Fruit fly (Drosophila melanogaster): ENCODE data around the gene CG18549.
A peak's percentile ranks its signal among the peaks of the same experiment; 100 is the strongest.

Gene CG18549

DNA sequence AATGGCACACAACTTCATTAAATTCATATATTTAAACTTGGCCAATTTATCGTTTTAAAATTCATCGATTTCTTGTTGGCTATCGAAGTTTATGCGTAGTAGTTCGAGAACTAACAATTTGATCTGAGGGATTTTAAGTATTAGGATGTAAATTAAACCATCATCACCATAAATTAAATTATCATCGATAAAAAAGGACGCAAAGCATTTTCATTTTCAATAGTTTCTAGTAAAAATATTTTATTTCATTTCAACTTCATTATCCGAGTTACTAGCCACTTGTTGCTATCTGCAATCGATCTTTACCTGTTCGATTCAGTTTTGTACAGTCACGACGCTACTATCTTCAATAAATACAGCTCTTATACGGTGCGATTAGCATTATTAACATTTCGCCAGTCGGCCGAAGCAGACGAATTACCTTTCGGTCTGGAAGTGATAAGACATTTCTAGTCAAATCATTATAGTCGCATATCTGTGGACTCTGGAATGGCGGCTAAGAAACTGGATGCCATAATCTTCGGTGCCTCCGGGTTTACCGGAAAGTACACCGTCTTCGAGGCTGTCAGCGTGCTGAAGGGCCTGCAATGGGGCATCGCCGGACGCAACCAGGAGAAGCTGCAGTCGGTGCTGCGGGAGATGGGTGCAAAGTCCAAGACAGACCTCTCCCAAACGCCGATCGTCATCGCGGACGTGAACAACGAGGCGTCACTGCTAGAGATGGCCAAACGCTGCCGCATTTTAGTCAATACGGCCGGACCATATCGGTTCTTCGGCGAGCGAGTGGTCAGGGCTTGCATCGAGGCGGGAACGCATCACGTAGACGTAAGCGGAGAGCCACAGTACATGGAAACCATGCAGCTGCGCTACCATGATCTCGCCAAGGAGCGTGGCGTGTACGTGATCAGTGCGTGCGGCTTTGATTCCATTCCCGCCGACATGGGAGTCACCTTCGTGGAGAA is 42.6 kb upstream of the CG18549 start, which contains the start of gene CG5167 (continued):
- TF ChIP-seq trh (GFP tag; optimal IDR thresholded peaks at IDR 0.05), result no peak
- peak; percentile 18 for TF ChIP-seq pho (GFP tag; optimal IDR thresholded peaks at IDR 0.05)
- no peak for TF ChIP-seq Hr78 (GFP tag; optimal IDR thresholded peaks at IDR 0.05)
- TF ChIP-seq Hr39 (optimal IDR thresholded peaks at IDR 0.05), result no peak
- no peak for TF ChIP-seq CG10321 (GFP tag; IDR thresholded peaks at IDR 0.05)
- TF ChIP-seq sob (GFP tag; IDR thresholded peaks at IDR 0.05), result no peak
- TF ChIP-seq scrt (GFP tag; optimal IDR thresholded peaks at IDR 0.05), result peak; percentile 27
- TF ChIP-seq salm (tag; optimal IDR thresholded peaks at IDR 0.05), result no peak
- peak; percentile 7 for TF ChIP-seq gsb-n (tag; optimal IDR thresholded peaks at IDR 0.05)
- no peak for TF ChIP-seq CG9817 (tag; optimal IDR thresholded peaks at IDR 0.05)
- no peak for TF ChIP-seq Lhr (GFP tag; optimal IDR thresholded peaks at IDR 0.05)
- no peak for TF ChIP-seq CG10654 (GFP tag; optimal IDR thresholded peaks at IDR 0.05)
- TF ChIP-seq CG1024 (GFP tag; IDR thresholded peaks at IDR 0.05), result no peak
- TF ChIP-seq Optix (GFP tag; IDR thresholded peaks at IDR 0.05), result no peak
- no peak for TF ChIP-seq tll (GFP tag; optimal IDR thresholded peaks at IDR 0.05)
- TF ChIP-seq CG15696 (tag; optimal IDR thresholded peaks at IDR 0.05), result peak; percentile 39
- TF ChIP-seq CG8359 (GFP tag; optimal IDR thresholded peaks at IDR 0.05; ENCODE audit: borderline replicate concordance), result no peak
- no peak for TF ChIP-seq Lpt (GFP tag; optimal IDR thresholded peaks at IDR 0.05)
- no peak for TF ChIP-seq wek (GFP tag; optimal IDR thresholded peaks at IDR 0.05)
- TF ChIP-seq fru (optimal IDR thresholded peaks at IDR 0.05), result no peak
- TF ChIP-seq CG12104 (GFP tag; optimal IDR thresholded peaks at IDR 0.05), result peak; percentile 36
- TF ChIP-seq aop (GFP tag; IDR thresholded peaks at IDR 0.05), result no peak
- peak; percentile 43; the same call in 2 of the 3 replicates for TF ChIP-seq CG34224 (GFP tag; IDR thresholded peaks at IDR 0.05; ENCODE audit: partially characterized antibody)
- no peak for TF ChIP-seq CG3726 (GFP tag; IDR thresholded peaks at IDR 0.05)
- no peak for TF ChIP-seq H15 (GFP tag; IDR thresholded peaks at IDR 0.05)
- TF ChIP-seq bigmax (GFP tag; optimal IDR thresholded peaks at IDR 0.05), result no peak
- TF ChIP-seq ato (GFP tag; IDR thresholded peaks at IDR 0.05; ENCODE audit: partially characterized antibody), result no peak
- no peak for TF ChIP-seq Sox100B (GFP tag; optimal IDR thresholded peaks at IDR 0.05)
- peak; percentile 52; the same call in 1 of the 2 replicates for TF ChIP-seq CG13287 (GFP tag; IDR thresholded peaks at IDR 0.05; ENCODE audit: partially characterized antibody)
- TF ChIP-seq PHDP (tag; optimal IDR thresholded peaks at IDR 0.05), result peak; percentile 66
- TF ChIP-seq ERR (GFP tag; optimal IDR thresholded peaks at IDR 0.05), result no peak
- TF ChIP-seq CG10543 (GFP tag; optimal IDR thresholded peaks at IDR 0.05), result no peak
- TF ChIP-seq CG4854 (GFP tag; optimal IDR thresholded peaks at IDR 0.05), result no peak
- TF ChIP-seq klu (GFP tag; IDR thresholded peaks at IDR 0.05), result no peak
- TF ChIP-seq CG16863 (GFP tag; optimal IDR thresholded peaks at IDR 0.05), result no peak
- no peak for TF ChIP-seq tx (GFP tag; optimal IDR thresholded peaks at IDR 0.05)
- TF ChIP-seq pfk (GFP tag; optimal IDR thresholded peaks at IDR 0.05), result no peak
- no peak for TF ChIP-seq Lim3 (GFP tag; IDR thresholded peaks at IDR 0.05)
- TF ChIP-seq lov (optimal IDR thresholded peaks at IDR 0.05), result no peak
- TF ChIP-seq lov (GFP tag; IDR thresholded peaks at IDR 0.05), result no peak
- TF ChIP-seq Bteb2 (GFP tag; optimal IDR thresholded peaks at IDR 0.05), result no peak
- no peak for TF ChIP-seq repo (GFP tag; optimal IDR thresholded peaks at IDR 0.05)
- no peak for TF ChIP-seq z (GFP tag; IDR thresholded peaks at IDR 0.05)
- TF ChIP-seq CG9437 (GFP tag; optimal IDR thresholded peaks at IDR 0.05), result peak; percentile 85
- TF ChIP-seq CG31365 (tag; optimal IDR thresholded peaks at IDR 0.05), result no peak
- 0 out of 3 replicates have a peak, but pooled peaks have one; percentile 30 for TF ChIP-seq gce (GFP tag; IDR thresholded peaks at IDR 0.05)
- no peak for TF ChIP-seq CG17186 (GFP tag; optimal IDR thresholded peaks at IDR 0.05)
- peak; percentile 44 for TF ChIP-seq Ets65A (GFP tag)
- no peak for TF ChIP-seq YL-1 (GFP tag; optimal IDR thresholded peaks at IDR 0.05)

All from whole organism, embryonic.